Fruit fly (Drosophila melanogaster) whole organism, embryonic: Measurements from ENCODE around the gene CG3625.

Source experiments
- Atf6 ChIP-seq: fragments of 200-800 bp; sonication (Bioruptor generic); IDR thresholded peaks from 2 replicates; pipeline ENCODE4 v1.3.6; 2022; ENCODE audit warnings: missing biosample characterization, missing genetic modification characterization
- BEAF-32 ChIP-seq: fragments of 200-800 bp; sonication (Bioruptor generic); optimal IDR thresholded peaks from 3 replicates; lab custom pipeline; 2017; ENCODE audit warnings: missing biosample characterization, missing genetic modification characterization, mild to moderate bottlenecking, moderate library complexity, missing genetic modification reagents
- CG12155 ChIP-seq: fragments of 200-800 bp; sonication (Bioruptor generic); optimal IDR thresholded peaks from 3 replicates; lab custom pipeline; 2016; ENCODE audit warnings: missing biosample characterization, missing genetic modification characterization
- CG12659 ChIP-seq: fragments of 200-800 bp; sonication (Bioruptor generic); optimal IDR thresholded peaks from 3 replicates; lab custom pipeline; 2017; ENCODE audit warnings: mild to moderate bottlenecking, missing biosample characterization, missing genetic modification reagents, missing genetic modification characterization
- CG14014 ChIP-seq: fragments of 200-800 bp; sonication (Bioruptor generic); IDR thresholded peaks from 2 replicates; pipeline ENCODE4 v1.3.6; 2022; ENCODE audit warnings: missing biosample characterization, missing genetic modification characterization
- CG15073 ChIP-seq: fragments of 200-800 bp; sonication (Bioruptor generic); optimal IDR thresholded peaks from 2 replicates; lab custom pipeline; 2016; ENCODE audit warnings: missing biosample characterization, missing genetic modification characterization
- CG18599 ChIP-seq: fragments of 200-800 bp; sonication (Bioruptor generic); optimal IDR thresholded peaks from 3 replicates; lab custom pipeline; 2017; ENCODE audit warnings: missing biosample characterization, missing genetic modification characterization, mild to moderate bottlenecking, moderate library complexity, missing genetic modification reagents
- CG2120 ChIP-seq: fragments of 200-800 bp; sonication (Bioruptor generic); optimal IDR thresholded peaks from 3 replicates; lab custom pipeline; 2016; ENCODE audit warnings: missing biosample characterization, missing genetic modification characterization
- CG32767 ChIP-seq: fragments of 200-800 bp; sonication (Bioruptor generic); IDR thresholded peaks from 2 replicates; pipeline ENCODE4 v1.3.6; 2022; ENCODE audit warnings: missing biosample characterization, missing genetic modification characterization
- CG42726 ChIP-seq: fragments of 200-800 bp; sonication (Bioruptor generic); IDR thresholded peaks from 2 replicates; pipeline ENCODE4 v1.3.6; 2022; ENCODE audit warnings: missing biosample characterization, missing genetic modification characterization; ENCODE audit not compliant: partially characterized antibody
- CG4282 ChIP-seq: fragments of 200-800 bp; sonication (Bioruptor generic); optimal IDR thresholded peaks from 2 replicates; lab custom pipeline; 2016; ENCODE audit warnings: missing biosample characterization, missing genetic modification characterization
- CG4404 ChIP-seq: fragments of 200-800 bp; sonication (Bioruptor generic); IDR thresholded peaks from 2 replicates; pipeline ENCODE4 v1.3.6; 2022; ENCODE audit warnings: missing biosample characterization, missing genetic modification characterization
- CG4707 ChIP-seq: fragments of 200-800 bp; sonication (Bioruptor generic); optimal IDR thresholded peaks from 2 replicates; lab custom pipeline; 2018; ENCODE audit warnings: missing biosample characterization, mild to moderate bottlenecking, missing genetic modification characterization, moderate library complexity
- CG4730 ChIP-seq: fragments of 200-800 bp; sonication (Bioruptor generic); IDR thresholded peaks from 2 replicates; pipeline ENCODE4 v1.3.6; 2022; ENCODE audit warnings: missing biosample characterization, missing genetic modification characterization
- CG7372 ChIP-seq: fragments of 200-800 bp; sonication (Bioruptor generic); IDR thresholded peaks from 2 replicates; pipeline ENCODE4 v1.3.6; 2022; ENCODE audit warnings: missing biosample characterization, missing genetic modification characterization
- CG7928 ChIP-seq: fragments of 200-800 bp; sonication (Bioruptor generic); optimal IDR thresholded peaks from 2 replicates; lab custom pipeline; 2017; ENCODE audit warnings: missing biosample characterization, mild to moderate bottlenecking, missing genetic modification characterization
- CG8281 ChIP-seq: fragments of 200-800 bp; sonication (Bioruptor generic); optimal IDR thresholded peaks from 2 replicates; lab custom pipeline; 2018; ENCODE audit warnings: missing biosample characterization, mild to moderate bottlenecking, missing genetic modification characterization, moderate library complexity
- CG9215 ChIP-seq: fragments of 200-800 bp; sonication (Bioruptor generic); IDR thresholded peaks from 2 replicates; pipeline ENCODE4 v1.3.6; 2022; ENCODE audit warnings: missing biosample characterization, missing genetic modification characterization
- CG9437 ChIP-seq: fragments of 200-800 bp; sonication (Bioruptor generic); optimal IDR thresholded peaks from 2 replicates; lab custom pipeline; 2018; ENCODE audit warnings: missing biosample characterization, mild to moderate bottlenecking, missing genetic modification characterization
- CG9727 ChIP-seq: fragments of 200-800 bp; sonication (Bioruptor generic); optimal IDR thresholded peaks from 3 replicates; lab custom pipeline; 2017; ENCODE audit warnings: missing biosample characterization, mild to moderate bottlenecking, missing genetic modification characterization
- CG9797 ChIP-seq: fragments of 200-800 bp; sonication (Bioruptor generic); optimal IDR thresholded peaks from 3 replicates; lab custom pipeline; 2018; ENCODE audit warnings: missing biosample characterization, mild to moderate bottlenecking, missing genetic modification characterization
- Dad ChIP-seq: fragments of 200-800 bp; sonication (Bioruptor generic); optimal IDR thresholded peaks from 3 replicates; lab custom pipeline; 2016; ENCODE audit warnings: missing biosample characterization, missing genetic modification characterization
- GATAe ChIP-seq: fragments of 200-800 bp; sonication (Bioruptor generic); conservative IDR thresholded peaks from 2 replicates; pipeline ENCODE4 v1.3.6; 2022; ENCODE audit warnings: missing biosample characterization, missing genetic modification characterization
- Kr ChIP-seq: fragments of 200-800 bp; sonication (Bioruptor generic); optimal IDR thresholded peaks from 2 replicates; lab custom pipeline; 2017; ENCODE audit warnings: missing biosample characterization, mild to moderate bottlenecking, missing genetic modification characterization
- Mad ChIP-seq: fragments of 200-800 bp; sonication (Bioruptor generic); optimal IDR thresholded peaks from 2 replicates; lab custom pipeline; 2016; ENCODE audit warnings: missing biosample characterization, missing genetic modification characterization
- Neu2 ChIP-seq: fragments of 200-800 bp; sonication (Bioruptor generic); optimal IDR thresholded peaks from 3 replicates; lab custom pipeline; 2016; ENCODE audit warnings: missing biosample characterization, missing genetic modification characterization, borderline replicate concordance
- Rfx ChIP-seq: fragments of 200-800 bp; sonication (Bioruptor generic); IDR thresholded peaks from 2 replicates; pipeline ENCODE4 v1.3.6; 2022; ENCODE audit warnings: missing biosample characterization, missing genetic modification characterization
- Rx ChIP-seq: fragments of 200-800 bp; sonication (Bioruptor generic); IDR thresholded peaks from 2 replicates; pipeline ENCODE4 v1.3.6; 2022; ENCODE audit warnings: missing biosample characterization, missing genetic modification characterization
- Sin3A ChIP-seq: fragments of >200 bp; optimal IDR thresholded peaks from 2 replicates; lab custom pipeline; 2018
- Xbp1 ChIP-seq: fragments of 200-800 bp; sonication (Bioruptor generic); optimal IDR thresholded peaks from 3 replicates; lab custom pipeline; 2016; ENCODE audit warnings: missing biosample characterization, mild to moderate bottlenecking, missing genetic modification characterization
- amos ChIP-seq: fragments of 200-800 bp; sonication (Bioruptor generic); IDR thresholded peaks from 2 replicates; pipeline ENCODE4 v1.3.6; 2022; ENCODE audit warnings: missing biosample characterization, missing genetic modification characterization; ENCODE audit not compliant: partially characterized antibody
- bcd ChIP-seq: fragments of 200-800 bp; sonication (Bioruptor generic); optimal IDR thresholded peaks from 2 replicates; lab custom pipeline; 2017; ENCODE audit warnings: missing biosample characterization, mild to moderate bottlenecking, missing genetic modification characterization
- bsh ChIP-seq, 2 experiments: fragments of 200-800 bp; sonication (Bioruptor generic); optimal IDR thresholded peaks; 2 replicates each; lab custom pipeline; 2017 to 2018; ENCODE audit warnings: mild to moderate bottlenecking in 2 of 2, missing biosample characterization in 2 of 2, missing genetic modification characterization in 2 of 2, moderate library complexity in 1 of 2
- ci ChIP-seq: fragments of 200-800 bp; sonication (Bioruptor generic); IDR thresholded peaks from 3 replicates; pipeline ENCODE4 v1.3.6; 2022; ENCODE audit warnings: missing biosample characterization, missing genetic modification characterization
- dmrt11E ChIP-seq: fragments of 200-800 bp; sonication (Bioruptor generic); optimal IDR thresholded peaks from 3 replicates; lab custom pipeline; 2018; ENCODE audit warnings: missing biosample characterization, mild to moderate bottlenecking, missing genetic modification characterization, moderate library complexity
- fd3F ChIP-seq: fragments of 200-800 bp; sonication (Bioruptor generic); optimal IDR thresholded peaks from 2 replicates; lab custom pipeline; 2018; ENCODE audit warnings: missing biosample characterization, mild to moderate bottlenecking, missing genetic modification characterization, moderate library complexity
- ftz-f1 ChIP-seq: fragments of 200-800 bp; sonication (Bioruptor generic); optimal IDR thresholded peaks from 2 replicates; lab custom pipeline; 2016; ENCODE audit warnings: missing biosample characterization, missing genetic modification characterization
- gsb ChIP-seq: fragments of 200-800 bp; sonication (Bioruptor generic); IDR thresholded peaks from 2 replicates; pipeline ENCODE4 v1.3.6; 2022; ENCODE audit warnings: missing biosample characterization, missing genetic modification characterization
- gsb-n ChIP-seq: fragments of 200-800 bp; sonication (Bioruptor generic); optimal IDR thresholded peaks from 3 replicates; lab custom pipeline; 2018; ENCODE audit warnings: missing biosample characterization, mild to moderate bottlenecking, missing genetic modification characterization
- h ChIP-seq: fragments of >200 bp; optimal IDR thresholded peaks from 2 replicates; lab custom pipeline; 2017
- ham ChIP-seq: fragments of 200-800 bp; sonication (Bioruptor generic); IDR thresholded peaks from 2 replicates; pipeline ENCODE4 v1.3.6; 2022; ENCODE audit warnings: missing biosample characterization, missing genetic modification characterization
- hb ChIP-seq: fragments of 200-800 bp; sonication (Bioruptor generic); IDR thresholded peaks from 3 replicates; pipeline ENCODE4 v1.3.6; 2022; ENCODE audit warnings: missing biosample characterization, missing genetic modification characterization; ENCODE audit not compliant: partially characterized antibody
- mld ChIP-seq: fragments of 200-800 bp; sonication (Bioruptor generic); IDR thresholded peaks from 3 replicates; pipeline ENCODE4 v1.3.6; 2022; ENCODE audit warnings: missing biosample characterization, missing genetic modification characterization; ENCODE audit not compliant: partially characterized antibody
- odd ChIP-seq: fragments of 200-800 bp; sonication (Bioruptor generic); optimal IDR thresholded peaks from 2 replicates; lab custom pipeline; 2017; ENCODE audit warnings: missing biosample characterization, mild to moderate bottlenecking, missing genetic modification characterization
- pb ChIP-seq: fragments of 200-800 bp; sonication (Bioruptor generic); optimal IDR thresholded peaks from 3 replicates; lab custom pipeline; 2016; ENCODE audit warnings: missing biosample characterization, missing genetic modification characterization
- pho ChIP-seq: fragments of 200-800 bp; sonication (Bioruptor generic); optimal IDR thresholded peaks from 2 replicates; lab custom pipeline; 2016; ENCODE audit warnings: missing biosample characterization, missing genetic modification characterization
- ro ChIP-seq: fragments of 200-800 bp; sonication (Bioruptor generic); IDR thresholded peaks from 2 replicates; pipeline ENCODE4 v1.3.6; 2022; ENCODE audit warnings: missing biosample characterization, missing genetic modification characterization
- sd ChIP-seq: fragments of 200-800 bp; sonication (Bioruptor generic); optimal IDR thresholded peaks from 3 replicates; lab custom pipeline; 2018; ENCODE audit warnings: missing biosample characterization, mild to moderate bottlenecking, missing genetic modification characterization, moderate library complexity
- sug ChIP-seq: fragments of 200-800 bp; optimal IDR thresholded peaks from 2 replicates; lab custom pipeline; 2019; ENCODE audit warnings: missing biosample characterization, mild to moderate bottlenecking, missing genetic modification characterization, moderate library complexity
- zf30C ChIP-seq: fragments of 200-800 bp; sonication (Bioruptor generic); optimal IDR thresholded peaks from 3 replicates; lab custom pipeline; 2018; ENCODE audit warnings: missing biosample characterization, mild to moderate bottlenecking, missing genetic modification characterization
- zfh2 ChIP-seq: fragments of 200-800 bp; sonication (Bioruptor generic); optimal IDR thresholded peaks from 2 replicates; lab custom pipeline; 2016; ENCODE audit warnings: missing biosample characterization, missing genetic modification characterization

CG3625 gene

DNA sequence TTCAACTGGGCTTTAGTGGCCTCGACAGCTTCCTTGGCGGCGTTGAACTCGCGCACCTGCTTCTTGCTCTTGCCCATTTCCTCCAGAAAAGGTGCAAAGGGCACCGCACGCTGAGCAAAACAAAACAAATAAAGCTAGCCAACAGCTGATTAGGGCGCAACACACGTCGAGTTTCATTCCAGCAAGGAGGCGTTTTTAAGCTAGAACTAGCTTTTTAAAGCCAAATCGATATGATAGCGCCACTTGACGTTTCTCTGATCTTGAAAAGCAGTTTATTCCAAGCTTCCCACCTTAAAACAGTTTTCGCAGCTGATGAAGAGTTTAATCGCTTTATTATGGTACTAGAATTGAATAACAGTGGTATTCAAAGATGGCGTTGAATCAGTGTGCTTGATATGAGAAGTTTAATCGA is 8.5 kb downstream of the CG3625 start, which contains the start of gene CG11601 (continued):
- 0 out of 2 replicates have a peak, but pooled peaks have one; percentile 12 for TF ChIP-seq Rx (GFP tag; lab: Robert Waterston, UW)
- peak; percentile 2 for TF ChIP-seq Dad (GFP tag; lab: Kevin White, UChicago)
- TF ChIP-seq CG8281 (tag; lab: Kevin White, UChicago), result no peak
- TF ChIP-seq CG4707 (GFP tag; lab: Kevin White, UChicago), result no peak
- no peak for TF ChIP-seq CG4404 (GFP tag; lab: Robert Waterston, UW)
- no peak for TF ChIP-seq mld (GFP tag; lab: Robert Waterston, UW)
- TF ChIP-seq Kr (GFP tag; lab: Kevin White, UChicago), result no peak
- no peak for TF ChIP-seq gsb-n (tag; lab: Kevin White, UChicago)
- peak; percentile 65 for TF ChIP-seq zfh2
- TF ChIP-seq h (lab: Kevin White, UChicago), result no peak
- peak; percentile 14 for TF ChIP-seq CG9797 (GFP tag; lab: Kevin White, UChicago)
- peak; percentile 49 for TF ChIP-seq CG12659 (GFP tag; lab: Kevin White, UChicago)
- no peak for TF ChIP-seq ro (GFP tag; lab: Robert Waterston, UW)
- peak; percentile 26 for TF ChIP-seq Mad (GFP tag; lab: Kevin White, UChicago)
- no peak for TF ChIP-seq CG7372
- TF ChIP-seq gsb (GFP tag; lab: Robert Waterston, UW), result no peak
- no peak for TF ChIP-seq odd (GFP tag; lab: Kevin White, UChicago)
- no peak for TF ChIP-seq CG9437
- TF ChIP-seq ham (GFP tag; lab: Robert Waterston, UW), result no peak
- no peak for TF ChIP-seq CG9215
- TF ChIP-seq pho (GFP tag; lab: Kevin White, UChicago), result peak; percentile 59
- peak; percentile 20; the same call in 1 of the 2 replicates for TF ChIP-seq Atf6 (GFP tag; lab: Robert Waterston, UW)
- peak; percentile 40 for TF ChIP-seq BEAF-32 (GFP tag; lab: Kevin White, UChicago)
- TF ChIP-seq CG14014 (GFP tag; lab: Robert Waterston, UW), result no peak
- TF ChIP-seq Sin3A (lab: Kevin White, UChicago), result peak; percentile 27
- peak; percentile 1 for TF ChIP-seq dmrt11E (tag; lab: Kevin White, UChicago)
- no peak for TF ChIP-seq CG12155 (GFP tag; lab: Kevin White, UChicago)
- TF ChIP-seq CG32767 (GFP tag; lab: Robert Waterston, UW), result 0 out of 2 replicates have a peak, but pooled peaks have one; percentile 27
- TF ChIP-seq CG2120 (GFP tag; lab: Kevin White, UChicago), result peak; percentile 60
- peak; percentile 31; the same call in 1 of the 2 replicates for TF ChIP-seq amos (GFP tag; lab: Robert Waterston, UW)
- no peak for TF ChIP-seq CG18599 (GFP tag; lab: Kevin White, UChicago)
- peak; percentile 39 for TF ChIP-seq sug (tag; lab: Kevin White, UChicago)
- TF ChIP-seq CG4730 (GFP tag; lab: Robert Waterston, UW), result no peak
- peak; percentile 46 for TF ChIP-seq bcd (GFP tag; lab: Kevin White, UChicago)
- TF ChIP-seq CG42726 (GFP tag; lab: Robert Waterston, UW), result 0 out of 2 replicates have a peak, but pooled peaks have one; percentile 40
- no peak for TF ChIP-seq pb (GFP tag; lab: Kevin White, UChicago)
- TF ChIP-seq CG15073 (GFP tag; lab: Kevin White, UChicago), result no peak
- peak; percentile 59 for TF ChIP-seq CG4282 (GFP tag; lab: Kevin White, UChicago)
- peak; percentile 2 for TF ChIP-seq fd3F (GFP tag; lab: Kevin White, UChicago)
- no peak for TF ChIP-seq CG7928 (GFP tag; lab: Kevin White, UChicago)
- TF ChIP-seq Rfx (GFP tag; lab: Robert Waterston, UW), result peak; percentile 78
- TF ChIP-seq zf30C, result no peak
- peak in 1 of 2 experiments; percentile 39 for TF ChIP-seq bsh (GFP tag; optimal IDR thresholded peaks at IDR 0.05; lab: Kevin White, UChicago)
- no peak for TF ChIP-seq ftz-f1 (GFP tag; lab: Kevin White, UChicago)
- peak; percentile 1 for TF ChIP-seq CG9727
- peak; percentile 58; the same call in 1 of the 3 replicates for TF ChIP-seq ci (GFP tag; lab: Robert Waterston, UW)
- TF ChIP-seq Neu2 (GFP tag; lab: Kevin White, UChicago), result no peak
- no peak for TF ChIP-seq sd (tag; lab: Kevin White, UChicago)
- peak; percentile 30 for TF ChIP-seq Xbp1
- no peak for TF ChIP-seq hb (GFP tag; lab: Robert Waterston, UW)
- no peak for TF ChIP-seq GATAe (GFP tag; lab: Robert Waterston, UW)
